Fruit fly (Drosophila melanogaster) whole organism, pupa: ENCODE measurements around the gene CG5011.

Source experiments
- CG10348 ChIP-seq: fragments of 200-800 bp; sonication (Bioruptor generic); IDR thresholded peaks from 2 replicates; pipeline ENCODE4 v1.3.6; 2022; ENCODE audit warnings: missing biosample characterization, missing genetic modification characterization
- CG12605 ChIP-seq: fragments of 200-800 bp; sonication (Bioruptor generic); IDR thresholded peaks from 2 replicates; pipeline ENCODE4 v1.3.6; 2022; ENCODE audit warnings: missing biosample characterization, missing genetic modification characterization
- CG13204 ChIP-seq: fragments of 200-800 bp; sonication (Bioruptor generic); optimal IDR thresholded peaks from 2 replicates; lab custom pipeline; 2018; ENCODE audit warnings: missing biosample characterization, mild to moderate bottlenecking, missing genetic modification characterization, moderate library complexity
- CG14655 ChIP-seq: fragments of 200-800 bp; sonication (Bioruptor generic); optimal IDR thresholded peaks from 3 replicates; lab custom pipeline; 2017; ENCODE audit warnings: mild to moderate bottlenecking, missing biosample characterization, missing genetic modification reagents, missing genetic modification characterization
- CG15710 ChIP-seq: fragments of 200-800 bp; sonication (Bioruptor generic); optimal IDR thresholded peaks from 2 replicates; lab custom pipeline; 2018; ENCODE audit warnings: missing biosample characterization, mild to moderate bottlenecking, missing genetic modification characterization, moderate library complexity
- CG17806 ChIP-seq: fragments of 200-800 bp; sonication (Bioruptor generic); optimal IDR thresholded peaks from 2 replicates; lab custom pipeline; 2018; ENCODE audit warnings: missing biosample characterization, mild to moderate bottlenecking, missing genetic modification characterization, moderate library complexity
- CG32121 ChIP-seq: fragments of 200-800 bp; sonication (Bioruptor generic); IDR thresholded peaks from 2 replicates; pipeline ENCODE4 v1.3.6; 2022; ENCODE audit warnings: missing biosample characterization, missing genetic modification characterization
- CG34367 ChIP-seq: fragments of 200-800 bp; sonication (Bioruptor generic); optimal IDR thresholded peaks from 2 replicates; lab custom pipeline; 2018; ENCODE audit warnings: missing biosample characterization, mild to moderate bottlenecking, missing genetic modification characterization
- CG4496 ChIP-seq: fragments of 200-800 bp; sonication (Bioruptor generic); IDR thresholded peaks from 3 replicates; pipeline ENCODE4 v1.3.6; 2022; ENCODE audit warnings: missing biosample characterization, missing genetic modification characterization
- CG8159 ChIP-seq: fragments of 200-800 bp; sonication (Bioruptor generic); optimal IDR thresholded peaks from 3 replicates; lab custom pipeline; 2018; ENCODE audit warnings: missing biosample characterization, mild to moderate bottlenecking, missing genetic modification characterization, moderate library complexity
- CG8301 ChIP-seq: fragments of 200-800 bp; sonication (Bioruptor generic); optimal IDR thresholded peaks from 2 replicates; lab custom pipeline; 2018; ENCODE audit warnings: missing biosample characterization, mild to moderate bottlenecking, missing genetic modification characterization
- CG9948 ChIP-seq: fragments of 200-800 bp; sonication (Bioruptor generic); optimal IDR thresholded peaks from 2 replicates; lab custom pipeline; 2018; ENCODE audit warnings: missing biosample characterization, mild to moderate bottlenecking, missing genetic modification characterization, moderate library complexity
- D1 ChIP-seq: fragments of 200-800 bp; sonication (Bioruptor generic); optimal IDR thresholded peaks from 2 replicates; lab custom pipeline; 2018; ENCODE audit warnings: missing biosample characterization, mild to moderate bottlenecking, missing genetic modification characterization, moderate library complexity
- EcR ChIP-seq: fragments of 200-800 bp; sonication (Bioruptor generic); optimal IDR thresholded peaks from 3 replicates; lab custom pipeline; 2019; ENCODE audit warnings: missing biosample characterization, missing genetic modification characterization, mild to moderate bottlenecking, moderate library complexity, missing genetic modification reagents
- Ets98B ChIP-seq: fragments of 200-800 bp; sonication (Bioruptor generic); IDR thresholded peaks from 2 replicates; pipeline ENCODE4 v1.3.6; 2022; ENCODE audit warnings: missing biosample characterization, missing genetic modification characterization
- Pif1A ChIP-seq: fragments of 200-800 bp; sonication (Bioruptor generic); optimal IDR thresholded peaks from 3 replicates; lab custom pipeline; 2016; ENCODE audit warnings: missing biosample characterization, missing genetic modification characterization
- Pif1B ChIP-seq: fragments of 200-800 bp; sonication (Bioruptor generic); optimal IDR thresholded peaks from 3 replicates; lab custom pipeline; 2016; ENCODE audit warnings: missing biosample characterization, missing genetic modification characterization
- Snoo ChIP-seq: fragments of 200-800 bp; sonication (Bioruptor generic); optimal IDR thresholded peaks from 3 replicates; lab custom pipeline; 2017; ENCODE audit warnings: missing biosample characterization, mild to moderate bottlenecking, missing genetic modification characterization, inconsistent platforms
- fd96Ca ChIP-seq: fragments of 200-800 bp; sonication (Bioruptor generic); IDR thresholded peaks from 3 replicates; pipeline ENCODE4 v1.3.6; 2022; ENCODE audit warnings: missing biosample characterization, missing genetic modification characterization
- gl ChIP-seq: fragments of 200-800 bp; sonication (Bioruptor generic); optimal IDR thresholded peaks from 2 replicates; lab custom pipeline; 2018; ENCODE audit warnings: missing biosample characterization, mild to moderate bottlenecking, missing genetic modification characterization
- rn ChIP-seq: fragments of 200-800 bp; sonication (Bioruptor generic); IDR thresholded peaks from 2 replicates; pipeline ENCODE4 v1.3.6; 2022; ENCODE audit warnings: missing biosample characterization, missing genetic modification characterization

Gene CG5011

DNA sequence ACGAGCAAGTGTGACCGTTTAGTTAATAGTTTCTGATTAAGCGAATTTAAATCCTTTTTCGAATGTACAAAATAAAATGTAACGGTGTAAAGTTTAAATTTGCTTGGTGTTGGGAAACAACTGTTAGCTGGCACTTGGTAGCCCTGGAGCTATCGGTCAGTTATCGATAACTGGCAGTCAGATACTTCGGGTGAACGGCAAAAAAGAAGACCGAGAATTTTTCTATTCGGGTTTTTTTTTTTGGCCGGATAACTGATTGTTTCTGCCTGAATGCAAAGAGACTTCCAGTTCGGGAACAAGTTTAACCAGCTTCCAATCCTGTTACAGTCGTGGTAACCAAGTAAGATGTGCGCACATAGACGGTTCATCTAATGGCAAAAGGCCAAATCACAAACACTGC, 22.9 kb upstream of the CG5011 start, which contains the start of gene CG4896:
TSS of gene CG4896 (plus strand) at position 169 of the 400 bp plus-strand sequence.
- TF ChIP-seq D1 (tag; lab: Kevin White, UChicago) (no peak), CG4496 (peak; percentile 68), Ets98B (peak; percentile 48), CG13204 (GFP tag; lab: Kevin White, UChicago) (no peak), CG32121 (no peak), Snoo (tag; lab: Kevin White, UChicago) (no peak), CG14655 (GFP tag; lab: Kevin White, UChicago) (no peak), CG12605 (GFP tag; lab: Robert Waterston, UW) (no peak), gl (tag; lab: Kevin White, UChicago) (peak; percentile 14), CG10348 (GFP tag; lab: Robert Waterston, UW) (no peak), CG15710 (tag; lab: Kevin White, UChicago) (peak; percentile 21), Pif1B (GFP tag; lab: Kevin White, UChicago) (no peak)

DNA sequence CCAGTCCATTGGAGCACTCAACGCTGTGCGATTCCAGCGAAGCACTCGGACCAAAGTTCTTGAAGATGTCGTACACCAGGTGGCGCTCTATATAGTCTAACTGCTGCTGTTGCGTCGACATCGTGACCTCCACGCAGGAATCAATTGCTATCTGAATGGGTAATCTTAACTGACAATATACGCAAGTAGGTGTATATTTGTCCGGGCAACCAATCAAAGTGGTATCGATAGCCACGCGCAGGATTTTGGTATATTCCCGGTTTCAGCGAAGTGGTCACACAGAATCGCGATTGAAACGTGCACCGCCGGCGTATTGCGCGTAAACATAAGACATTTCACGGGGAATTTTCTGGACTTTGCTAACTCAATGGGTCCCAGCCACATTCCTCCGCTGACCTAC, 16.7 kb upstream of the CG5011 start, which contains the start of the genes CG5126 and Tgt:
TSS of gene CG5126 (minus strand) at position 222 of the 400 bp plus-strand sequence.
TSS of gene Tgt (plus strand) at position 267 of the 400 bp plus-strand sequence.
- TF ChIP-seq fd96Ca: no peak
- no peak for TF ChIP-seq CG14655 (GFP tag; lab: Kevin White, UChicago)
- no peak for TF ChIP-seq CG13204 (GFP tag; lab: Kevin White, UChicago)
- peak; percentile 37 for TF ChIP-seq EcR
- no peak for TF ChIP-seq CG10348 (GFP tag; lab: Robert Waterston, UW)
- TF ChIP-seq CG32121: 0 out of 2 replicates have a peak, but pooled peaks have one; percentile 12
- no peak for TF ChIP-seq CG17806
- no peak for TF ChIP-seq rn (GFP tag; lab: Robert Waterston, UW)

DNA sequence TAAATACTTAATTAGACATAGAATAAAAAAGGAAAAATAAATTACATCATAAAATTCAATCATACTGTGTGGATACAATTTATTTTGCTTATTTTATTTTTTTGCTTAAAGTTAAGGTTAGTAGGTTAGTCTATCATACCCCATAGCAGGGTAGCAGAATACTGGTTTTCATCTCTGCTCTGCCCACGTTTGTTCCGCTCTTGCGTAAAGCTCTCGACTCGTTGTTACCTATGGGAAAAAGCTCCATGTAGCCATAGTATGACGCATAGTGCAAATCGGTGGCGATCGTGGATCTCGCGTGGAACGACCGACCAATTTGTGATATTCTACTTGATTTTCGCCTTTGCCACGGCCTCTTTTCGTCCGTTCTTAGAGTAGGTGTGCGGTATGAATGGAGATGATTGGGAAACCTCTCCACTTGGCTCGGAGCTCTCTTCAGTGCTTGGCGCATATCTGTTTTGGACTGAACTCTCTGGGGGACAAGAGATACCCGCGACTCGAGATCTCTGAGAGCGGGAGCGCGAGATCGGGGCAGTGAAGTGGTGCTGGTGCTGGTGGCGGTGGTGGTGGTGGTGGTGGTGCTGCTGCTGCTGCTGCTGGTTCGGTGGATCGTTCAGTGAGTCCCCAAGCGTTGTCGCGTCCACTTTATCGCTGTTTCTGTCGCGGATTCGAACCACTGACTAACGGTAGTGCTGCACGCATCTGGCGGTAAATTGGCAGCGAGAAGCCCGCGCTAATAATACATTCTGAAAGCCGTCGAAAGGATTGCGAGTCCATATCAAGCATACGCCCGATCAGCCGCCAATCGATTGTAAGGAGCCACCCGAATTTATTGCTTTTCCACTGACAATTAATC, 14.6 kb upstream of the CG5011 start, which contains the start of gene CG5001:
TSS of gene CG5001 (plus strand) at position 116 of the 856 bp plus-strand sequence.
- TF ChIP-seq CG34367 (tag; lab: Kevin White, UChicago) (peak; percentile 57), CG15710 (tag; lab: Kevin White, UChicago) (peak; percentile 74), CG8159 (tag; lab: Kevin White, UChicago) (peak; percentile 83), CG8301 (peak; percentile 84), gl (tag; lab: Kevin White, UChicago) (peak; percentile 32), rn (GFP tag; lab: Robert Waterston, UW) (no peak), Ets98B (peak; percentile 91), CG13204 (GFP tag; lab: Kevin White, UChicago) (no peak), EcR (peak; percentile 72), CG17806 (peak; percentile 83), Snoo (tag; lab: Kevin White, UChicago) (peak; percentile 64), Pif1B (GFP tag; lab: Kevin White, UChicago) (no peak), CG10348 (GFP tag; lab: Robert Waterston, UW) (no peak), CG9948 (tag; lab: Kevin White, UChicago) (peak; percentile 73), CG12605 (GFP tag; lab: Robert Waterston, UW) (peak; percentile 84), CG32121 (peak; percentile 87), Pif1A (GFP tag; lab: Kevin White, UChicago) (no peak), D1 (tag; lab: Kevin White, UChicago) (no peak), CG4496 (peak; percentile 92), fd96Ca (peak; percentile 60; the same call in 1 of the 3 replicates), CG14655 (GFP tag; lab: Kevin White, UChicago) (no peak)

DNA sequence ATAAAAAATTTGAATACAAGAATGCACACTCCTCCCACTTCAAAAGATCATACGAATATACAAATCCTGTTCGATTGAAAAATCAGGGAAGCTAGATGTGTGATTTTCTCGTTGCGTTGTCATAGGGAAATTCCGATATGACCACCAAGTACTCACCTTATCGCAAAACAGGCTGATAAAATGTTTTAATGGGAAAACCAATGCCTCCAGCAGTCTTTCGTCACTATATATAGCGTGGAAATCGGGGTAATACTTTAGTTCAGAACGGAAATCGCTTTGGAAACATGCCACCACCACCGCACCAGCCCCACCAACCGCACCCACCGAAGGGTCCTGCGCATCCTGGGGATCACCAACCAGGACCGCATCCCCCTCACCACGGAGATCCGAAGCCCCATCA, 1.3 kb upstream of the CG5011 start, which contains the start of the genes CG5139 and CG43348:
TSS of gene CG5139 (minus strand) at position 101 of the 400 bp plus-strand sequence.
TSS of gene CG43348 (plus strand) at position 247 of the 400 bp plus-strand sequence.
- TF ChIP-seq rn (GFP tag; lab: Robert Waterston, UW): no peak
- TF ChIP-seq D1 (tag; lab: Kevin White, UChicago): no peak
- TF ChIP-seq CG8301: no peak
- no peak for TF ChIP-seq EcR
- no peak for TF ChIP-seq CG15710 (tag; lab: Kevin White, UChicago)
- no peak for TF ChIP-seq Pif1B (GFP tag; lab: Kevin White, UChicago)
- no peak for TF ChIP-seq CG34367 (tag; lab: Kevin White, UChicago)
- TF ChIP-seq CG17806: no peak
- no peak for TF ChIP-seq CG10348 (GFP tag; lab: Robert Waterston, UW)
- no peak for TF ChIP-seq CG32121
- no peak for TF ChIP-seq CG14655 (GFP tag; lab: Kevin White, UChicago)
- no peak for TF ChIP-seq CG12605 (GFP tag; lab: Robert Waterston, UW)
- TF ChIP-seq CG8159 (tag; lab: Kevin White, UChicago): no peak
- no peak for TF ChIP-seq Pif1A (GFP tag; lab: Kevin White, UChicago)
- TF ChIP-seq Ets98B: no peak
- no peak for TF ChIP-seq CG9948 (tag; lab: Kevin White, UChicago)
- no peak for TF ChIP-seq Snoo (tag; lab: Kevin White, UChicago)

DNA sequence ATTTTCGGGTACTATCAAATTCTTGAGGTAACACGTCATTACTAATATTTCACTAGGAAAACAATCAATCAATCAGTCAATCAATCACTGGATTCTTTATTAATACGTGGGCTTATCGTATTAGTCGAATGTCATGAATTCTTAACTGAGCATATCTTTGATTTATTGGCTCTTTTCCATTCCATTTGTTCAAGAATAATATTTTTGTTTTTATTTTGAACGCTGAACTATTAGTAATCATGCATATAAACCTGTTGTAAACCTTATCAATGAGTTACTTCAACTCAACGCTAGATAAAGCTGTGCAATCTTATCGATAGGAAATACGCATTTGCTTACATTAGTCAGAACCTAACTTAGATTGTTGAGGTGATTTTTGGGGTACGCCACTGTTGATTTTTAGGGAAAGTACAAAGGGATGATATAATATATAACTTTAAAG, 946 bp downstream of the CG5011 start:
- no peak for TF ChIP-seq rn (GFP tag; lab: Robert Waterston, UW)
- TF ChIP-seq CG32121: no peak
- TF ChIP-seq EcR: no peak
- no peak for TF ChIP-seq CG15710 (tag; lab: Kevin White, UChicago)
- TF ChIP-seq CG34367 (tag; lab: Kevin White, UChicago): no peak
- TF ChIP-seq CG12605 (GFP tag; lab: Robert Waterston, UW): no peak
- TF ChIP-seq CG10348 (GFP tag; lab: Robert Waterston, UW): no peak
- TF ChIP-seq Ets98B: no peak
- no peak for TF ChIP-seq CG8301
- no peak for TF ChIP-seq CG14655 (GFP tag; lab: Kevin White, UChicago)
- no peak for TF ChIP-seq CG13204 (GFP tag; lab: Kevin White, UChicago)
- TF ChIP-seq D1 (tag; lab: Kevin White, UChicago): no peak
- no peak for TF ChIP-seq gl (tag; lab: Kevin White, UChicago)
- no peak for TF ChIP-seq fd96Ca
- TF ChIP-seq Pif1A (GFP tag; lab: Kevin White, UChicago): no peak
- TF ChIP-seq CG4496: no peak
- no peak for TF ChIP-seq Pif1B (GFP tag; lab: Kevin White, UChicago)
